Worm (Caenorhabditis elegans): ENCODE measurements around the gene sprr-3.

ce11 chrIV:2537741-2538140 lies 4.4 kb upstream of the sprr-3 start:
- TF ChIP-seq aptf-3 (GFP tag; IDR thresholded peaks at IDR 0.05) (no peak), bed-2 (GFP tag; IDR thresholded peaks at IDR 0.05) (no peak), unc-62 (GFP tag; optimal IDR thresholded peaks at IDR 0.05) (no peak), lsl-1 (GFP tag; optimal IDR thresholded peaks at IDR 0.05) (no peak), F57C9.4 (tag; optimal IDR thresholded peaks at IDR 0.05) (no peak)
